Fruit fly (Drosophila melanogaster) whole organism, embryonic: ENCODE measurements around the gene CCKLR-17D1.

Experiments used
- Abd-B ChIP-seq: fragments of 200-800 bp; sonication (Bioruptor generic); optimal IDR thresholded peaks from 2 replicates; lab custom pipeline; 2018; ENCODE audit warnings: missing biosample characterization, mild to moderate bottlenecking, missing genetic modification characterization, moderate library complexity
- Aef1 ChIP-seq: fragments of 200-800 bp; sonication (Bioruptor generic); IDR thresholded peaks from 3 replicates; pipeline ENCODE4 v1.3.6; 2022; ENCODE audit warnings: missing biosample characterization, missing genetic modification characterization
- Atf3 ChIP-seq: fragments of 200-800 bp; sonication (Bioruptor generic); optimal IDR thresholded peaks from 3 replicates; lab custom pipeline; 2016; ENCODE audit warnings: missing biosample characterization, missing genetic modification characterization
- CG10431 ChIP-seq: fragments of 200-800 bp; sonication (Bioruptor generic); optimal IDR thresholded peaks from 3 replicates; lab custom pipeline; 2018; ENCODE audit warnings: missing biosample characterization, mild to moderate bottlenecking, missing genetic modification characterization
- CG11085 ChIP-seq: fragments of 200-800 bp; sonication (Bioruptor generic); IDR thresholded peaks from 2 replicates; pipeline ENCODE4 v1.3.6; 2022; ENCODE audit warnings: missing biosample characterization, missing genetic modification characterization
- CG12104 ChIP-seq: fragments of 200-800 bp; sonication (Bioruptor generic); optimal IDR thresholded peaks from 3 replicates; lab custom pipeline; 2016; ENCODE audit warnings: missing biosample characterization, missing genetic modification characterization
- CG14014 ChIP-seq: fragments of 200-800 bp; sonication (Bioruptor generic); IDR thresholded peaks from 2 replicates; pipeline ENCODE4 v1.3.6; 2022; ENCODE audit warnings: missing biosample characterization, missing genetic modification characterization
- CG15514 ChIP-seq: fragments of 200-800 bp; sonication (Bioruptor generic); optimal IDR thresholded peaks from 3 replicates; lab custom pipeline; 2017; ENCODE audit warnings: missing biosample characterization, missing genetic modification characterization, mild to moderate bottlenecking, moderate library complexity, missing genetic modification reagents
- CG1647 ChIP-seq: fragments of 200-800 bp; sonication (Bioruptor generic); optimal IDR thresholded peaks from 3 replicates; lab custom pipeline; 2016; ENCODE audit warnings: missing biosample characterization, missing genetic modification characterization
- CG16863 ChIP-seq: fragments of 200-800 bp; sonication (Bioruptor generic); optimal IDR thresholded peaks from 3 replicates; lab custom pipeline; 2016; ENCODE audit warnings: missing biosample characterization, missing genetic modification characterization
- CG17568 ChIP-seq: fragments of 200-800 bp; sonication (Bioruptor generic); optimal IDR thresholded peaks from 2 replicates; lab custom pipeline; 2018; ENCODE audit warnings: missing biosample characterization, mild to moderate bottlenecking, missing genetic modification characterization, moderate library complexity
- CG18476 ChIP-seq: fragments of 200-800 bp; sonication (Bioruptor generic); optimal IDR thresholded peaks from 2 replicates; lab custom pipeline; 2016; ENCODE audit warnings: missing biosample characterization, mild to moderate bottlenecking, missing genetic modification characterization
- CG2116 ChIP-seq: fragments of 200-800 bp; sonication (Bioruptor generic); optimal IDR thresholded peaks from 3 replicates; lab custom pipeline; 2018; ENCODE audit warnings: missing biosample characterization, mild to moderate bottlenecking, missing genetic modification characterization
- CG2129 ChIP-seq: fragments of 200-800 bp; sonication (Bioruptor generic); IDR thresholded peaks from 2 replicates; pipeline ENCODE4 v1.3.6; 2022; ENCODE audit warnings: missing biosample characterization, missing genetic modification characterization; ENCODE audit not compliant: partially characterized antibody
- CG30020 ChIP-seq: fragments of 200-800 bp; optimal IDR thresholded peaks from 2 replicates; lab custom pipeline; 2019; ENCODE audit warnings: missing biosample characterization, mild to moderate bottlenecking, missing genetic modification characterization, moderate library complexity
- CG34422 ChIP-seq: fragments of 200-800 bp; sonication (Bioruptor generic); IDR thresholded peaks from 3 replicates; pipeline ENCODE4 v1.3.6; 2022; ENCODE audit warnings: missing biosample characterization, missing genetic modification characterization
- CG4360 ChIP-seq: fragments of 200-800 bp; sonication (Bioruptor generic); IDR thresholded peaks from 2 replicates; pipeline ENCODE4 v1.3.6; 2022; ENCODE audit warnings: missing biosample characterization, missing genetic modification characterization
- Deaf1 ChIP-seq: fragments of 200-800 bp; optimal IDR thresholded peaks from 3 replicates; lab custom pipeline; 2019; ENCODE audit warnings: missing biosample characterization, mild to moderate bottlenecking, missing genetic modification characterization, moderate library complexity
- Dll ChIP-seq: fragments of 200-800 bp; sonication (Bioruptor generic); IDR thresholded peaks from 4 replicates; pipeline ENCODE4 v1.3.6; 2022; ENCODE audit warnings: missing biosample characterization, missing genetic modification characterization; ENCODE audit not compliant: partially characterized antibody
- Dp ChIP-seq: fragments of 200-800 bp; sonication (Bioruptor generic); optimal IDR thresholded peaks from 2 replicates; lab custom pipeline; 2018; ENCODE audit warnings: missing biosample characterization, mild to moderate bottlenecking, missing genetic modification characterization, moderate library complexity
- Drgx ChIP-seq: fragments of 200-800 bp; sonication (Bioruptor generic); IDR thresholded peaks from 2 replicates; pipeline ENCODE4 v1.3.6; 2022; ENCODE audit warnings: missing biosample characterization, missing genetic modification characterization
- Ets65A ChIP-seq: fragments of 200-800 bp; sonication (Bioruptor generic); peaks from one replicate; lab custom pipeline; 2016; ENCODE audit warnings: missing biosample characterization, missing genetic modification characterization
- HLHmδ ChIP-seq: fragments of 200-800 bp; sonication (Bioruptor generic); optimal IDR thresholded peaks from 2 replicates; lab custom pipeline; 2018; ENCODE audit warnings: missing biosample characterization, mild to moderate bottlenecking, missing genetic modification characterization, moderate library complexity
- Lim3 ChIP-seq: fragments of 200-800 bp; sonication (Bioruptor generic); IDR thresholded peaks from 2 replicates; pipeline ENCODE4 v1.3.6; 2022; ENCODE audit warnings: missing biosample characterization, missing genetic modification characterization
- Mes4 ChIP-seq: fragments of 200-800 bp; sonication (Bioruptor generic); optimal IDR thresholded peaks from 2 replicates; lab custom pipeline; 2016; ENCODE audit warnings: missing biosample characterization, missing genetic modification characterization
- Opbp ChIP-seq: fragments of 200-800 bp; sonication (Bioruptor generic); IDR thresholded peaks from 3 replicates; pipeline ENCODE4 v1.3.6; 2022; ENCODE audit warnings: missing biosample characterization, missing genetic modification characterization; ENCODE audit not compliant: partially characterized antibody
- Pdp1 ChIP-seq, 2 experiments: fragments of 200-800 bp; sonication (Bioruptor generic); optimal IDR thresholded peaks; 3 replicates each; lab custom pipeline; 2016; ENCODE audit warnings: missing biosample characterization in 2 of 2, missing genetic modification characterization in 2 of 2, mild to moderate bottlenecking in 1 of 2, moderate library complexity in 1 of 2
- Sry-δ ChIP-seq: fragments of 200-800 bp; sonication (Bioruptor generic); optimal IDR thresholded peaks from 2 replicates; lab custom pipeline; 2016; ENCODE audit warnings: missing biosample characterization, missing genetic modification characterization
- bbx ChIP-seq: fragments of 200-800 bp; sonication (Bioruptor generic); IDR thresholded peaks from 2 replicates; pipeline ENCODE4 v1.3.6; 2022; ENCODE audit warnings: missing biosample characterization, missing genetic modification characterization; ENCODE audit not compliant: partially characterized antibody
- bcd ChIP-seq: fragments of 200-800 bp; sonication (Bioruptor generic); optimal IDR thresholded peaks from 2 replicates; lab custom pipeline; 2017; ENCODE audit warnings: missing biosample characterization, mild to moderate bottlenecking, missing genetic modification characterization
- btn ChIP-seq: fragments of 200-800 bp; sonication (Bioruptor generic); optimal IDR thresholded peaks from 2 replicates; lab custom pipeline; 2016; ENCODE audit warnings: missing biosample characterization, missing genetic modification characterization
- dysf ChIP-seq: fragments of 200-800 bp; sonication (Bioruptor generic); IDR thresholded peaks from 3 replicates; pipeline ENCODE4 v1.3.6; 2022; ENCODE audit warnings: missing biosample characterization, missing genetic modification characterization
- fru ChIP-seq: fragments of >200 bp; optimal IDR thresholded peaks from 2 replicates; lab custom pipeline; 2017
- grau ChIP-seq: fragments of 200-800 bp; optimal IDR thresholded peaks from 3 replicates; lab custom pipeline; 2019; ENCODE audit warnings: missing biosample characterization, mild to moderate bottlenecking, missing genetic modification characterization, moderate library complexity
- jumu ChIP-seq: fragments of 200-800 bp; sonication (Bioruptor generic); optimal IDR thresholded peaks from 3 replicates; lab custom pipeline; 2016; ENCODE audit warnings: missing biosample characterization, missing genetic modification characterization
- mirr ChIP-seq: fragments of 200-800 bp; sonication (Bioruptor generic); optimal IDR thresholded peaks from 3 replicates; lab custom pipeline; 2018; ENCODE audit warnings: missing biosample characterization, mild to moderate bottlenecking, missing genetic modification characterization
- odd ChIP-seq: fragments of 200-800 bp; sonication (Bioruptor generic); optimal IDR thresholded peaks from 2 replicates; lab custom pipeline; 2017; ENCODE audit warnings: missing biosample characterization, mild to moderate bottlenecking, missing genetic modification characterization
- otp ChIP-seq: fragments of 200-800 bp; sonication (Bioruptor generic); IDR thresholded peaks from 3 replicates; pipeline ENCODE4, ENCODE4 v1.3.6; 2022; ENCODE audit warnings: missing biosample characterization, missing genetic modification characterization
- pfk ChIP-seq: fragments of 200-800 bp; sonication (Bioruptor generic); optimal IDR thresholded peaks from 2 replicates; lab custom pipeline; 2018; ENCODE audit warnings: missing biosample characterization, mild to moderate bottlenecking, missing genetic modification characterization, moderate library complexity
- prd ChIP-seq, 3 experiments: fragments of >200 bp in 2 of 3; fragments of 200-800 bp in 1 of 3; sonication (Bioruptor generic) in 1 of 3; optimal IDR thresholded peaks in 2 of 3; IDR thresholded peaks in 1 of 3; 2 replicates in 2 of 3; 3 replicates in 1 of 3; pipeline versions ENCODE4 v1.3.6 to Lab custom; 2017 to 2022; ENCODE audit warnings: missing biosample characterization in 1 of 3, missing genetic modification characterization in 1 of 3
- ranshi ChIP-seq: fragments of 200-800 bp; sonication (Bioruptor generic); IDR thresholded peaks from 2 replicates; pipeline ENCODE4 v1.3.6; 2022; ENCODE audit warnings: missing biosample characterization, missing genetic modification characterization
- row ChIP-seq: fragments of 200-800 bp; sonication (Bioruptor generic); IDR thresholded peaks from 3 replicates; pipeline ENCODE4 v1.3.6; 2022; ENCODE audit warnings: missing biosample characterization, missing genetic modification characterization
- sc ChIP-seq, 3 experiments: fragments of >200 bp in 2 of 3; fragments of 200-800 bp in 1 of 3; sonication (Bioruptor generic) in 1 of 3; optimal IDR thresholded peaks; 2 replicates in 2 of 3; 3 replicates in 1 of 3; lab custom pipeline; 2017; ENCODE audit warnings: mild to moderate bottlenecking in 1 of 3, missing biosample characterization in 1 of 3, missing genetic modification characterization in 1 of 3, missing genetic modification reagents in 1 of 3
- scrt ChIP-seq: fragments of 200-800 bp; sonication (Bioruptor generic); optimal IDR thresholded peaks from 2 replicates; lab custom pipeline; 2018; ENCODE audit warnings: missing biosample characterization, mild to moderate bottlenecking, missing genetic modification characterization, moderate library complexity
- sim ChIP-seq: fragments of 200-800 bp; sonication (Bioruptor generic); IDR thresholded peaks from 2 replicates; pipeline ENCODE4 v1.3.6; 2022; ENCODE audit warnings: missing biosample characterization, missing genetic modification characterization
- sqz ChIP-seq: fragments of 200-800 bp; sonication (Bioruptor generic); optimal IDR thresholded peaks from 3 replicates; lab custom pipeline; 2018; ENCODE audit warnings: missing biosample characterization, mild to moderate bottlenecking, missing genetic modification characterization
- stc ChIP-seq: fragments of 200-800 bp; sonication (Bioruptor generic); IDR thresholded peaks from 2 replicates; pipeline ENCODE4 v1.3.6; 2022; ENCODE audit warnings: missing biosample characterization, missing genetic modification characterization
- tll ChIP-seq, 2 experiments: fragments of 200-800 bp in 1 of 2; fragments of >200 bp in 1 of 2; sonication (Bioruptor generic) in 1 of 2; optimal IDR thresholded peaks; 2 replicates each; lab custom pipeline; 2017 to 2019; ENCODE audit warnings: missing biosample characterization in 2 of 2, missing genetic modification characterization in 2 of 2, mild to moderate bottlenecking in 1 of 2, moderate library complexity in 1 of 2
- yki ChIP-seq: fragments of >200 bp; optimal IDR thresholded peaks from 3 replicates; lab custom pipeline; 2018

The CCKLR-17D1 gene

DNA sequence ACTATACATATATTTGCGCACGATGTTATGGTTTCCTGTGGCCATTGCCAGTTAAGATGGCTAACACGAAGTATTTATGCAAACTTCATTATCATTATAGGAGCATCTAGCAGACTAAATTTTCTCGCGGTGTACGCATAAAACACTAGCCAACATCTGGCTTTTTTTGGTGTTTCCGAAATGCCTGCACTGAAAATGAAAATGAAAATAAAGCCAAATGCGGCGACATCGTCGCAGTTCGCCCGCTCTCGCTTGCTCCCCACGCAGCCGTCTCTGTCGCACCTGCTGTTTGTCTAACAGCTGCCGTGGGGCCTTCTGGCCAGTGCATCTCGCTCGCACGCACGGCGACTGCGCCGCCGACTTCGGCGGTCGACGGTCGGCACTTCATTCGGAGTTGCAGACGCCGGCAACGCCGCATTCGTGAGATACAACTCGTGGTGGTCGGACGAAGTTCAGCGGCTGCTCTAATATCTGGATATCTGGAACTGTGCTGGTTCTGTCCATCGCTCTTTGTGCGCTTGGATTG is 48.5 kb upstream of the CCKLR-17D1 start, which contains the start of gene CG6891 (continued):
- TF ChIP-seq bcd (GFP tag; lab: Kevin White, UChicago) (no peak), fru (lab: Kevin White, UChicago) (no peak), odd (no peak), prd (optimal IDR thresholded peaks at IDR 0.05; lab: Kevin White, UChicago) (no peak), prd (GFP tag; IDR thresholded peaks at IDR 0.05; lab: Robert Waterston, UW) (peak; percentile 35; the same call in 2 of the 3 replicates), ranshi (GFP tag; lab: Robert Waterston, UW) (0 out of 2 replicates have a peak, but pooled peaks have one; percentile 19), sqz (GFP tag; lab: Kevin White, UChicago) (no peak), mirr (GFP tag; lab: Kevin White, UChicago) (no peak), CG30020 (no peak), row (peak; percentile 86), Aef1 (no peak), Pdp1 (GFP tag; optimal IDR thresholded peaks at IDR 0.05; lab: Kevin White, UChicago) (peak; percentile 7 to 24), CG10431 (peak; percentile 47), CG11085 (GFP tag; lab: Robert Waterston, UW) (no peak), jumu (GFP tag; lab: Kevin White, UChicago) (peak; percentile 5), Ets65A (GFP tag; lab: Kevin White, UChicago) (peak; percentile 71), yki (lab: Kevin White, UChicago) (no peak), Mes4 (GFP tag; lab: Kevin White, UChicago) (peak; percentile 1), Dll (no peak), grau (tag; lab: Kevin White, UChicago) (peak; percentile 30), stc (0 out of 2 replicates have a peak, but pooled peaks have one; percentile 10), pfk (GFP tag; lab: Kevin White, UChicago) (no peak), Abd-B (GFP tag; lab: Kevin White, UChicago) (peak; percentile 37), Drgx (GFP tag; lab: Robert Waterston, UW) (peak; percentile 44; the same call in 1 of the 2 replicates), CG16863 (GFP tag; lab: Kevin White, UChicago) (peak; percentile 13), CG15514 (GFP tag; lab: Kevin White, UChicago) (peak; percentile 5), CG12104 (GFP tag; lab: Kevin White, UChicago) (no peak), CG17568 (GFP tag; lab: Kevin White, UChicago) (no peak), scrt (no peak), Atf3 (GFP tag; lab: Kevin White, UChicago) (peak; percentile 20), CG18476 (GFP tag; lab: Kevin White, UChicago) (no peak), Lim3 (no peak), bbx (GFP tag; lab: Robert Waterston, UW) (peak; percentile 52), CG2129 (GFP tag; lab: Robert Waterston, UW) (no peak), HLHmδ (GFP tag; lab: Kevin White, UChicago) (peak; percentile 72), CG2116 (GFP tag; lab: Kevin White, UChicago) (peak; percentile 1), CG14014 (GFP tag; lab: Robert Waterston, UW) (0 out of 2 replicates have a peak, but pooled peaks have one; percentile 13), Opbp (GFP tag; lab: Robert Waterston, UW) (0 out of 3 replicates have a peak, but pooled peaks have one; percentile 32), Dp (GFP tag; lab: Kevin White, UChicago) (no peak), Deaf1 (tag; lab: Kevin White, UChicago) (peak; percentile 97), dysf (GFP tag; lab: Robert Waterston, UW) (0 out of 3 replicates have a peak, but pooled peaks have one; percentile 9), sc (optimal IDR thresholded peaks at IDR 0.05; lab: Kevin White, UChicago) (no peak), sc (GFP tag; optimal IDR thresholded peaks at IDR 0.05; lab: Kevin White, UChicago) (peak; percentile 37), CG1647 (no peak), CG4360 (0 out of 2 replicates have a peak, but pooled peaks have one; percentile 22), otp (GFP tag; lab: Robert Waterston, UW) (peak; percentile 36; the same call in 1 of the 3 replicates), btn (no peak), CG34422 (peak; percentile 41; the same call in 1 of the 3 replicates), sim (GFP tag; lab: Robert Waterston, UW) (no peak), Sry-δ (GFP tag; lab: Kevin White, UChicago) (no peak), tll (GFP tag; optimal IDR thresholded peaks at IDR 0.05; lab: Kevin White, UChicago) (no peak)
